Worm (Caenorhabditis elegans): Measurements from ENCODE around the gene F46B3.7.

ce11 chrV:20618632-20619031, at the start of gene F46B3.7:
- TF ChIP-seq cey-2 (tag; optimal IDR thresholded peaks at IDR 0.05; ENCODE audit: borderline replicate concordance, insufficient read depth) (no peak), mdl-1 (tag; optimal IDR thresholded peaks at IDR 0.05) (no peak), nhr-77 (tag; optimal IDR thresholded peaks at IDR 0.05) (no peak), unc-62 (GFP tag; optimal IDR thresholded peaks at IDR 0.05 in 1 of 2) (no peak), unc-62 (tag; optimal IDR thresholded peaks at IDR 0.05) (no peak), pha-4 (GFP tag; IDR thresholded peaks at IDR 0.05) (no peak), pha-4 (tag; optimal IDR thresholded peaks at IDR 0.05) (no peak), R02D3.7 (tag; optimal IDR thresholded peaks at IDR 0.05) (no peak), aly-2 (tag; optimal IDR thresholded peaks at IDR 0.05) (no peak), lir-3 (tag; optimal IDR thresholded peaks at IDR 0.05) (no peak)

Measured in whole organism, L4 larva.